Fruit fly (Drosophila melanogaster): ENCODE measurements around the gene CG42834.

DNA sequence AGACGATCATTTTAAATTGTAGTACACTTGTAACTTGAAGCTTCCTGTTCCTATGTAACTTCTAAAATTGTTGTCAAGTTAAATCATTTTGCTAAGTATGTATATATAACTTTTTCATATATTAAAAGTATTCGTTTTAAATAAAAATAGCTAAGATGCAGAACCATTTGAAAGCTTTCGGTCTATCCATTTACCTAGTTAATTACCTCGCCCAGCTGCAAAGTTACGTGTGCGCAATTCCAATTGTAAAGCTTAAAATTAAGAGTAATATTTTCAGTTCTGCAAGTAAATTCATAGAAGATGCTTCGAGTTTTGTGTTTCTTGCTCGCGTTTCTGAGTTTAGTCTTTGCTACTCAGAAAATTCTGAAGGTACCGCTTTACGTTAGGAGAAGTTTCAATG lies 9.2 kb upstream of the CG42834 start, which contains the start of gene CG5860:
- TF ChIP-seq toe (GFP tag; optimal IDR thresholded peaks at IDR 0.05): no peak
- no peak for TF ChIP-seq CG7045 (GFP tag; optimal IDR thresholded peaks at IDR 0.05)
- no peak for TF ChIP-seq ovo (GFP tag; optimal IDR thresholded peaks at IDR 0.05)
- TF ChIP-seq Hr96 (GFP tag; optimal IDR thresholded peaks at IDR 0.05): no peak

All from whole organism, adult.